Worm (Caenorhabditis elegans): Measurements from ENCODE around the gene D1086.5.

DNA sequence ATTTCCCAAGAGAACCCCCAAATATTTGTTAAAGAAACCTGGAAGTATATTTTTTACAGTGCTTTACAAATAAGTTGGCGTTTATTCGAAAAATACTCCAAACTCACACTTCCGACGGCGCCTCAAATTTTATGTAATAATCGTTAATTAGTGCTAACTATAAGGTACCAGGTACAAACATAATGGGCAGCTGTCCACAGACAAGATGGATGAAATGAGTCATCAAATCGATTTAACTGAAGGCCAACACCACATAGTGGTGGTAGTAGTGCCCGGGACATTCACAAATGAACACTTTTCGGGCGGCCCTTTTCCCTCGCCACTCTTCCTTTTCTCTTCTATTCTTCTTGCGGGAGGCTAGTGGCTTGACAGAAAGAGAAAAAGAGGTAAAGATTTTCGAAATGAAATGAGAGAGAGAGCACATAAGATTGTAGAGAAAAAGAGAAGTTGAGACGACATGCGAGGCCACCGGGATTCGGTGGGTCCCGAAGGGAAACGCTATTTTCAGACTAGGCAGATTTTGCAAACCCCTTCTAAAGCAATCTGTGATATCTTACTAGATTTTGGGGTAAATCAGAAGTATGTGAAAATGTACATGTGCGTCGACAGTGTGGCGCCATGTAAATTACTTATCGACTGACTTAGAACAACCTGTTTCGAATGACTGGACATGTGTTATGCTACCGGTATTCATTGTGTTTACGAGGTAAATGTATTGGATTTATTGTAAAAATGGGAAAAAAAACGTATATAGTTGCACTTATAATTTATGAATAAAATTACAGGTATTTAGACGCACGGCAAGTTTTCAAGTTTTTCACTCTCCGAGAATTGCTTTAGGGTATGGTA lies 49.3 kb upstream of the D1086.5 start:
- no peak for TF ChIP-seq nhr-10 (tag; optimal IDR thresholded peaks at IDR 0.05)
- TF ChIP-seq nhr-23 (tag; optimal IDR thresholded peaks at IDR 0.05) = no peak
